Worm (Caenorhabditis elegans) whole organism, L4 larva: ENCODE measurements around the gene plc-1.

Experiments
- F44E2.7 ChIP-seq: fragments of 200-800 bp; sonication (Bioruptor generic); IDR thresholded peaks from 2 replicates; pipeline ENCODE4 v2.1.2; 2022; ENCODE audit warnings: missing genetic modification characterization, missing compliant biosample characterization
- R02D3.7 ChIP-seq: fragments of 150-350 bp; sonication (generic microtip); optimal IDR thresholded peaks from 3 replicates; lab custom pipeline; 2014; ENCODE audit warnings: missing biosample characterization, missing genetic modification characterization
- Y105C5A.15 ChIP-seq: fragments of 200-800 bp; sonication (Bioruptor generic); IDR thresholded peaks from 2 replicates; pipeline ENCODE4 v1.3.6; 2022; ENCODE audit warnings: missing genetic modification characterization, missing compliant biosample characterization
- Y5F2A.4 ChIP-seq: fragments of 200-800 bp; sonication (Bioruptor generic); optimal IDR thresholded peaks from 2 replicates; lab custom pipeline; 2018; ENCODE audit warnings: mild to moderate bottlenecking, missing genetic modification characterization, missing compliant biosample characterization
- Y75B8A.6 ChIP-seq: fragments of 200-800 bp; sonication (Bioruptor generic); IDR thresholded peaks from 2 replicates; pipeline ENCODE4 v1.3.6; 2022; ENCODE audit warnings: missing genetic modification reagents, missing genetic modification characterization, missing compliant biosample characterization
- ZK337.2 ChIP-seq: fragments of 200-800 bp; sonication (Bioruptor generic); IDR thresholded peaks from 2 replicates; pipeline ENCODE4 v1.3.6; 2022; ENCODE audit warnings: missing genetic modification reagents, missing genetic modification characterization, missing compliant biosample characterization
- ZK546.5 ChIP-seq, 2 experiments: sonication (generic microtip); optimal IDR thresholded peaks; 2 replicates each; lab custom pipeline; 2017; ENCODE audit warnings: missing biosample characterization in 2 of 2, missing genetic modification characterization in 2 of 2
- aha-1 ChIP-seq: fragments of 150-350 bp; peaks from one replicate; lab custom pipeline; 2014; ENCODE audit warnings: missing biosample characterization, missing genetic modification characterization
- arid-1 ChIP-seq: fragments of 200-800 bp; sonication (Bioruptor generic); conservative IDR thresholded peaks from 2 replicates; pipeline ENCODE4 v1.3.6; 2022; ENCODE audit warnings: missing genetic modification reagents, missing genetic modification characterization, missing compliant biosample characterization
- ceh-32 ChIP-seq: sonication (generic microtip); optimal IDR thresholded peaks from 2 replicates; lab custom pipeline; 2016; ENCODE audit warnings: mild to moderate bottlenecking, missing genetic modification characterization, missing compliant biosample characterization; ENCODE audit not compliant: poor library complexity
- ceh-44 ChIP-seq: fragments of 200-800 bp; sonication (Bioruptor generic); IDR thresholded peaks from 2 replicates; pipeline ENCODE4 v1.3.6; 2022; ENCODE audit warnings: missing genetic modification reagents, missing genetic modification characterization, missing compliant biosample characterization
- cey-2 ChIP-seq: sonication (generic microtip); optimal IDR thresholded peaks from 3 replicates; lab custom pipeline; 2017; ENCODE audit warnings: missing genetic modification characterization, mild to moderate bottlenecking, missing compliant biosample characterization, antibody characterized with exemption, borderline replicate concordance; ENCODE audit not compliant: insufficient read depth
- daf-12 ChIP-seq: fragments of 150-350 bp; optimal IDR thresholded peaks from 2 replicates; lab custom pipeline; 2014; ENCODE audit warnings: missing biosample characterization, missing genetic modification reagents, missing genetic modification characterization
- daf-16 ChIP-seq, 3 experiments: sonication (generic microtip); optimal IDR thresholded peaks; 2 replicates each; lab custom pipeline; 2016 to 2017; ENCODE audit warnings: missing genetic modification characterization in 3 of 3, missing genetic modification reagents in 3 of 3, mild to moderate bottlenecking in 2 of 3, missing compliant biosample characterization in 2 of 3, missing biosample characterization in 1 of 3, moderate library complexity in 1 of 3
- daf-19 ChIP-seq: fragments of 200-800 bp; sonication (Bioruptor generic); conservative IDR thresholded peaks from 2 replicates; pipeline ENCODE4 v1.3.6; 2022; ENCODE audit warnings: missing genetic modification characterization, missing compliant biosample characterization
- dmd-6 ChIP-seq: fragments of 200-800 bp; sonication (Bioruptor generic); IDR thresholded peaks from 2 replicates; pipeline ENCODE4 v1.3.6; 2022; ENCODE audit warnings: missing genetic modification reagents, missing genetic modification characterization, missing compliant biosample characterization
- dve-1 ChIP-seq: sonication (generic microtip); optimal IDR thresholded peaks from 2 replicates; lab custom pipeline; 2017; ENCODE audit warnings: antibody characterized with exemption, mild to moderate bottlenecking, missing genetic modification characterization, missing compliant biosample characterization; ENCODE audit not compliant: insufficient read depth
- egl-27 ChIP-seq: sonication (generic microtip); optimal IDR thresholded peaks from 3 replicates; lab custom pipeline; 2017; ENCODE audit warnings: missing biosample characterization, missing genetic modification reagents, missing genetic modification characterization
- egl-43 ChIP-seq: fragments of 200-800 bp; sonication (Bioruptor generic); IDR thresholded peaks from 2 replicates; pipeline ENCODE4 v1.3.6; 2022; ENCODE audit warnings: missing genetic modification reagents, missing genetic modification characterization, missing compliant biosample characterization
- hmg-1.1 ChIP-seq: fragments of 200-800 bp; sonication (Bioruptor generic); IDR thresholded peaks from 2 replicates; pipeline ENCODE4 v1.3.6; 2022; ENCODE audit warnings: missing genetic modification reagents, missing genetic modification characterization, missing compliant biosample characterization
- jun-1 ChIP-seq: fragments of 150-350 bp; optimal IDR thresholded peaks from 2 replicates; lab custom pipeline; 2014; ENCODE audit warnings: missing biosample characterization, missing genetic modification reagents, missing genetic modification characterization
- lin-13 ChIP-seq: fragments of 150-350 bp; optimal IDR thresholded peaks from 2 replicates; lab custom pipeline; 2014; ENCODE audit warnings: missing biosample characterization, missing genetic modification reagents, missing genetic modification characterization
- lir-3 ChIP-seq: sonication (generic microtip); optimal IDR thresholded peaks from 2 replicates; lab custom pipeline; 2016; ENCODE audit warnings: mild to moderate bottlenecking, missing genetic modification characterization, missing compliant biosample characterization
- madf-5 ChIP-seq, 2 experiments: fragments of 200-800 bp; sonication (Bioruptor generic); IDR thresholded peaks; 2 replicates each; pipeline ENCODE4 v1.3.6; 2022; ENCODE audit warnings: missing compliant biosample characterization in 2 of 2, missing genetic modification characterization in 2 of 2
- mdl-1 ChIP-seq, 2 experiments: fragments of 150-350 bp in 1 of 2; sonication (generic microtip) in 1 of 2; optimal IDR thresholded peaks; 2 replicates each; lab custom pipeline; 2014 to 2017; ENCODE audit warnings: missing biosample characterization in 2 of 2, missing genetic modification characterization in 2 of 2
- mep-1 ChIP-seq: fragments of 150-350 bp; sonication (generic microtip); optimal IDR thresholded peaks from 3 replicates; lab custom pipeline; 2014; ENCODE audit warnings: missing biosample characterization, missing genetic modification characterization
- nhr-11 ChIP-seq: fragments of 150-350 bp; optimal IDR thresholded peaks from 2 replicates; lab custom pipeline; 2014; ENCODE audit warnings: missing biosample characterization, missing genetic modification characterization
- nhr-111 ChIP-seq: fragments of 200-800 bp; sonication (Bioruptor generic); optimal IDR thresholded peaks from 2 replicates; lab custom pipeline; 2018; ENCODE audit warnings: mild to moderate bottlenecking, missing genetic modification characterization, missing compliant biosample characterization
- nhr-28 ChIP-seq: fragments of 150-350 bp; optimal IDR thresholded peaks from 2 replicates; lab custom pipeline; 2014; ENCODE audit warnings: missing biosample characterization, missing genetic modification characterization
- nhr-42 ChIP-seq: fragments of 200-800 bp; sonication (Bioruptor generic); IDR thresholded peaks from 2 replicates; pipeline ENCODE4 v1.3.6; 2022; ENCODE audit warnings: missing genetic modification characterization, missing compliant biosample characterization
- nhr-48 ChIP-seq: sonication (generic microtip); optimal IDR thresholded peaks from 2 replicates; lab custom pipeline; 2016; ENCODE audit warnings: mild to moderate bottlenecking, missing genetic modification characterization, missing compliant biosample characterization
- nhr-77 ChIP-seq: fragments of 150-350 bp; optimal IDR thresholded peaks from 2 replicates; lab custom pipeline; 2014; ENCODE audit warnings: missing biosample characterization, missing genetic modification characterization
- saeg-2 ChIP-seq: fragments of 200-800 bp; sonication (Bioruptor generic); IDR thresholded peaks from 2 replicates; pipeline ENCODE4 v1.3.6; 2022; ENCODE audit warnings: missing genetic modification reagents, missing genetic modification characterization, missing compliant biosample characterization
- sdz-12 ChIP-seq: fragments of 200-800 bp; sonication (Bioruptor generic); optimal IDR thresholded peaks from 2 replicates; lab custom pipeline; 2018; ENCODE audit warnings: mild to moderate bottlenecking, missing genetic modification characterization, missing compliant biosample characterization
- set-16 ChIP-seq: fragments of 200-800 bp; sonication (Bioruptor generic); IDR thresholded peaks from 2 replicates; pipeline ENCODE4 v1.3.6; 2022; ENCODE audit warnings: missing genetic modification reagents, missing genetic modification characterization, missing compliant biosample characterization
- snpc-1.2 ChIP-seq: fragments of 200-800 bp; sonication (Bioruptor generic); IDR thresholded peaks from 2 replicates; pipeline ENCODE4 v1.3.6; 2022; ENCODE audit warnings: missing genetic modification reagents, missing genetic modification characterization, missing compliant biosample characterization
- snpc-4 ChIP-seq: fragments of 150-350 bp; optimal IDR thresholded peaks from 2 replicates; lab custom pipeline; 2014; ENCODE audit warnings: missing biosample characterization, missing genetic modification characterization
- tag-97 ChIP-seq: fragments of 200-800 bp; sonication (Bioruptor generic); IDR thresholded peaks from 2 replicates; pipeline ENCODE4 v1.3.6; 2022; ENCODE audit warnings: missing genetic modification characterization, missing compliant biosample characterization
- unc-130 ChIP-seq: sonication (generic microtip); optimal IDR thresholded peaks from 2 replicates; lab custom pipeline; 2016; ENCODE audit warnings: missing genetic modification reagents, missing genetic modification characterization, missing compliant biosample characterization
- unc-62 ChIP-seq, 3 experiments: fragments of 150-350 bp in 1 of 3; sonication (generic microtip); optimal IDR thresholded peaks in 2 of 3; peaks in 1 of 3; 1 replicate in 1 of 3; 2 replicates in 2 of 3; lab custom pipeline; 2014 to 2017; ENCODE audit warnings: missing biosample characterization in 3 of 3, missing genetic modification characterization in 3 of 3, missing genetic modification reagents in 3 of 3, missing genotype in 1 of 3
- vab-7 ChIP-seq: fragments of 200-800 bp; sonication (Bioruptor generic); IDR thresholded peaks from 2 replicates; pipeline ENCODE4 v1.3.6; 2022; ENCODE audit warnings: missing genetic modification reagents, missing genetic modification characterization, missing compliant biosample characterization
- zag-1 ChIP-seq: fragments of 150-350 bp; optimal IDR thresholded peaks from 2 replicates; lab custom pipeline; 2014; ENCODE audit warnings: missing biosample characterization, missing genetic modification characterization
- zfp-3 ChIP-seq: fragments of 200-800 bp; sonication (Bioruptor generic); conservative IDR thresholded peaks from 2 replicates; pipeline ENCODE4 v1.3.6; 2022; ENCODE audit warnings: missing genetic modification reagents, missing genetic modification characterization, missing compliant biosample characterization
- zip-11 ChIP-seq: fragments of 200-800 bp; sonication (Bioruptor generic); IDR thresholded peaks from 2 replicates; pipeline ENCODE4 v1.3.6; 2022; ENCODE audit warnings: missing genetic modification characterization, missing compliant biosample characterization
- zip-2 ChIP-seq: fragments of 150-350 bp; optimal IDR thresholded peaks from 2 replicates; lab custom pipeline; 2014; ENCODE audit warnings: missing biosample characterization, missing genetic modification characterization
- ztf-11 ChIP-seq: fragments of 150-350 bp; optimal IDR thresholded peaks from 2 replicates; lab custom pipeline; 2014; ENCODE audit warnings: missing biosample characterization, missing genetic modification characterization

plc-1 gene

ce11 chrX:10780542-10781266 lies 57.7 kb downstream of the plc-1 start (continued):
- TF ChIP-seq Y5F2A.4 (GFP tag; lab: Kevin White, UChicago): no peak
- TF ChIP-seq F44E2.7 (GFP tag; lab: Robert Waterston, UW): no peak
- no peak for TF ChIP-seq unc-130
- TF ChIP-seq nhr-28 (tag; lab: Kevin White, UChicago): peak; percentile 40
- TF ChIP-seq nhr-11 (tag; lab: Kevin White, UChicago): no peak
- TF ChIP-seq jun-1: no peak
- no peak for TF ChIP-seq ZK546.5 (tag; optimal IDR thresholded peaks at IDR 0.05; lab: Kevin White, UChicago)
- no peak for TF ChIP-seq vab-7 (GFP tag; lab: Robert Waterston, UW)
- TF ChIP-seq dmd-6 (GFP tag; lab: Robert Waterston, UW): peak; percentile 35
- TF ChIP-seq nhr-77 (tag; lab: Kevin White, UChicago): no peak
- no peak for TF ChIP-seq zip-2
- TF ChIP-seq snpc-4 (tag; lab: Kevin White, UChicago): no peak
- TF ChIP-seq sdz-12 (GFP tag; lab: Kevin White, UChicago): no peak
- peak; percentile 3 for TF ChIP-seq mep-1
- TF ChIP-seq R02D3.7 (tag; lab: Kevin White, UChicago): no peak
- TF ChIP-seq saeg-2 (GFP tag; lab: Robert Waterston, UW): 0 out of 2 replicates have a peak, but pooled peaks have one; percentile 44
- TF ChIP-seq ZK337.2 (GFP tag; lab: Robert Waterston, UW): no peak
- peak; percentile 56 for TF ChIP-seq dve-1 (tag; lab: Kevin White, UChicago)
- no peak for TF ChIP-seq egl-27 (tag; lab: Kevin White, UChicago)
- no peak for TF ChIP-seq arid-1 (GFP tag; lab: Robert Waterston, UW)
- TF ChIP-seq tag-97 (GFP tag; lab: Robert Waterston, UW): 0 out of 2 replicates have a peak, but pooled peaks have one; percentile 70
- TF ChIP-seq unc-62 (GFP tag; optimal IDR thresholded peaks at IDR 0.05 in 1 of 2; lab: Kevin White, UChicago): no peak
- no peak for TF ChIP-seq unc-62 (tag; optimal IDR thresholded peaks at IDR 0.05; lab: Kevin White, UChicago)
- no peak for TF ChIP-seq daf-16 (GFP tag; optimal IDR thresholded peaks at IDR 0.05; lab: Kevin White, UChicago)
- peak; percentile 50 for TF ChIP-seq daf-16 (tag; optimal IDR thresholded peaks at IDR 0.05; lab: Kevin White, UChicago)
- TF ChIP-seq nhr-111 (GFP tag; lab: Kevin White, UChicago): peak; percentile 16
- TF ChIP-seq daf-19 (GFP tag; lab: Robert Waterston, UW): no peak
- TF ChIP-seq nhr-48: no peak
- no peak for TF ChIP-seq daf-12

ce11 chrX:10774865-10775264 lies 63.6 kb downstream of the plc-1 start:
- TF ChIP-seq egl-43 (0 out of 2 replicates have a peak, but pooled peaks have one; percentile 50), cey-2 (tag; lab: Kevin White, UChicago) (no peak), zip-11 (GFP tag; lab: Robert Waterston, UW) (no peak), tag-97 (GFP tag; lab: Robert Waterston, UW) (0 out of 2 replicates have a peak, but pooled peaks have one; percentile 17), Y105C5A.15 (GFP tag; lab: Robert Waterston, UW) (no peak), aha-1 (tag; lab: Kevin White, UChicago) (peak; percentile 17), ZK546.5 (tag; optimal IDR thresholded peaks at IDR 0.05; lab: Kevin White, UChicago) (no peak), unc-62 (GFP tag; optimal IDR thresholded peaks at IDR 0.05 in 1 of 2; lab: Kevin White, UChicago) (peak in 1 of 2 experiments; percentile 26), unc-62 (tag; optimal IDR thresholded peaks at IDR 0.05; lab: Kevin White, UChicago) (no peak), nhr-28 (tag; lab: Kevin White, UChicago) (no peak), Y75B8A.6 (GFP tag; lab: Robert Waterston, UW) (no peak), set-16 (peak; percentile 53; the same call in 1 of the 2 replicates)

- TF ChIP-seq ztf-11 (tag; lab: Kevin White, UChicago): no peak
- no peak for TF ChIP-seq ceh-32 (tag; lab: Kevin White, UChicago)
- TF ChIP-seq ceh-44: no peak
- no peak for TF ChIP-seq nhr-42 (GFP tag; lab: Robert Waterston, UW)
- no peak for TF ChIP-seq nhr-111 (GFP tag; lab: Kevin White, UChicago)
- TF ChIP-seq mdl-1 (tag; optimal IDR thresholded peaks at IDR 0.05; lab: Kevin White, UChicago): peak in 1 of 2 experiments; percentile 44
- TF ChIP-seq snpc-1.2 (GFP tag; lab: Robert Waterston, UW): no peak
- TF ChIP-seq lin-13 (GFP tag; lab: Kevin White, UChicago): no peak
- no peak for TF ChIP-seq zfp-3 (GFP tag; lab: Robert Waterston, UW)
- TF ChIP-seq nhr-77 (tag; lab: Kevin White, UChicago): peak; percentile 10
- no peak for TF ChIP-seq hmg-1.1 (GFP tag; lab: Robert Waterston, UW)
- no peak for TF ChIP-seq nhr-48
- no peak for TF ChIP-seq R02D3.7 (tag; lab: Kevin White, UChicago)
- no peak for TF ChIP-seq madf-5 (GFP tag; IDR thresholded peaks at IDR 0.05; lab: Robert Waterston, UW)
- no peak for TF ChIP-seq lir-3 (tag; lab: Kevin White, UChicago)
- TF ChIP-seq zag-1 (tag; lab: Kevin White, UChicago): no peak
Observed at ce11 chrX:10772763-10773162, 65.7 kb downstream of the plc-1 start.
